Fruit fly (Drosophila melanogaster): ENCODE results near the gene Teh4.

The Teh4 gene

DNA sequence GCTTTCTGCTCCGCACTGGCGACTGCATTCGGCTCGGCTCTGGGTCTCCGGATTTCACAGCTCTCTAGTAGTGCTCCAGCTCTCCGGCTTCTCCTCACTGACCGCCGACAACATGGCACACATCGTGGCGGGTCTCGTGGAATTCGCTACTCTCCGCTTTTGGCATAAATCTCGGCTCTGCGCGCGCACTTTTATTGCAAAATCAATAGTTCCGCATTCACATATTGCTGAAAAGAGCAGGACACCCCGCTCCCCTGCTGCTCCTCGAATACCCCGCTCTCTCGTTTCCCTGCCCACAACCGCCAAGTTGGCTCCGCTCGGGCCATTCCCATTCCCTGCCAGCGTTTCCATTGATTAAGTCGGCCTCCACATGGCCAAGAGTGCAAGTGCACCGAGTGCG lies 7.2 kb upstream of the Teh4 start:
- TF ChIP-seq cnc (optimal IDR thresholded peaks at IDR 0.05) (no peak), cic (GFP tag; optimal IDR thresholded peaks at IDR 0.05) (peak; percentile 74), kay (GFP tag; ENCODE audit: borderline replicate concordance) (no peak), CG11617 (GFP tag; optimal IDR thresholded peaks at IDR 0.05) (no peak), CG7045 (GFP tag; optimal IDR thresholded peaks at IDR 0.05) (no peak), CG1620 (GFP tag; optimal IDR thresholded peaks at IDR 0.05) (no peak), Mnt (GFP tag; optimal IDR thresholded peaks at IDR 0.05) (peak; percentile 85), toe (GFP tag; optimal IDR thresholded peaks at IDR 0.05) (no peak), Crg-1 (GFP tag; optimal IDR thresholded peaks at IDR 0.05) (no peak), CG12768 (GFP tag; optimal IDR thresholded peaks at IDR 0.05) (no peak), ovo (GFP tag; optimal IDR thresholded peaks at IDR 0.05) (no peak)

- TF ChIP-seq CG11617 (GFP tag; optimal IDR thresholded peaks at IDR 0.05) (no peak), Mnt (GFP tag; optimal IDR thresholded peaks at IDR 0.05) (no peak), bab1 (GFP tag; optimal IDR thresholded peaks at IDR 0.05) (no peak), CG12768 (GFP tag; optimal IDR thresholded peaks at IDR 0.05) (no peak)
Measured at dm6 chr3L:4184563-4184962, 6.5 kb upstream of the Teh4 start, which contains the start of gene Teh3. TSS of gene Teh3 (minus strand) at chr3L:4184663.

DNA sequence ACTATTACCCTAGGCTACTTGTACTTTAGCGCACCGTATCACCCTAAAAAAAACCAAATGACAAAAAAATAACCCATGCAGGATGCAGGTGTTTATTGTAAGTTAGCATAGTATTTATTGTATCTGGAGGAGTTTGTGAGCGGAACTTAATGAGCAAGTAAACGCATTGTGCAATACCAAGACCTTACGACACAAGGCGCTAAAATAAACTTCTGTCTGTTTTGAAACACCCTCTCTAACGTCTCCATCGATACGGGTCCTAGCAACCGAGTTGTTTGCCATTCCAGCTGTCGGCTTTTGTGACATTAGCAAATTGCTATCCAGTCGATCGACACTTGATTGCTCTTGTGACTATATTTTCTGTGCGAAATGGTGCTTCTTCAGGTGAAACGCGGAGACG lies 4.5 kb downstream of the Teh4 start, which contains the start of gene CG18675:
TSS of gene CG18675 (plus strand) at position 301 of the 400 bp plus-strand sequence.
- TF ChIP-seq kay (GFP tag; ENCODE audit: borderline replicate concordance) (no peak), Mnt (GFP tag; optimal IDR thresholded peaks at IDR 0.05) (no peak), CG7101 (tag; optimal IDR thresholded peaks at IDR 0.05) (no peak)

DNA sequence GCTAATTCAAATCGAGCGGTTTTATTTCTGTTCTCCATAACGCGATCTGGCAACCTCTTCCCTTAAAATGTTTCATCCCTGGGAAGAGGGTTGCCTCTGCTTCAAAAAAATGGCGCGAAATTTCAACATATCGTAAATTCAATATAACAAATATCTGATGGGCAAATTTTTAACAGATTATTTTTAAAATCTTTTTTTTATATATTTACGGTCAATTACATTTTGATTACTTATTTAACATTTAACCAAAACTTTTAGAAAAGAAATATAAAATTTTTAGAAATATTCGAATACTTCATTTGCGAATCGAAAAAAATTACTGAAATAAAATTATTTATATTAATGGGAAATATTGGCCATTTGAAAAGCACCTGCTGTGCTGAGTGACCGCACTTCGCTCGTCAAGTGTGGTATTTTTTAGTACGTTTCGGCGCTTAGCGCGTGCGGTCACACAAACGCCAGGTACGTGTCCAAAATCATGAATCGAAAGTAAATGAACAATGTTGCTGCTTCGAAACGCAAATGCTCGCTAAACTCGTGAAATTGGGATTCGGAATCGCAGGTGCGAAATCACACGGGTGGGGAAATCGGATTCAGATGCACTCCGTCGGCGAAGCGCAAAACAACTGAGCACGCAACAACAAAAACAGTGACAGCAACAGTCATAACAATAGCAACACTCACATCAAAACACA lies 8.0 kb downstream of the Teh4 start, which contains the start of gene Ero1L:
TSS of gene Ero1L (plus strand) at position 448 of the 695 bp plus-strand sequence.
- no peak for TF ChIP-seq Clk (GFP tag; optimal IDR thresholded peaks at IDR 0.05)
- TF ChIP-seq CG11617 (GFP tag; optimal IDR thresholded peaks at IDR 0.05) = no peak
- peak; percentile 16 for TF ChIP-seq Hr96 (GFP tag; optimal IDR thresholded peaks at IDR 0.05)
- TF ChIP-seq CG7045 (GFP tag; optimal IDR thresholded peaks at IDR 0.05) = peak; percentile 41
- peak; percentile 17 for TF ChIP-seq CG5204 (GFP tag; optimal IDR thresholded peaks at IDR 0.05)
- TF ChIP-seq pad (GFP tag; optimal IDR thresholded peaks at IDR 0.05) = peak; percentile 8
- peak; percentile 11 for TF ChIP-seq CG7101 (tag; optimal IDR thresholded peaks at IDR 0.05)
- TF ChIP-seq CG33017 (tag; optimal IDR thresholded peaks at IDR 0.05) = peak; percentile 19
- TF ChIP-seq CG1620 (GFP tag; optimal IDR thresholded peaks at IDR 0.05) = no peak
- TF ChIP-seq cnc (optimal IDR thresholded peaks at IDR 0.05) = no peak
- peak; percentile 99 for TF ChIP-seq CG14711 (tag; optimal IDR thresholded peaks at IDR 0.05)
- TF ChIP-seq cic (GFP tag; optimal IDR thresholded peaks at IDR 0.05) = peak; percentile 38
- TF ChIP-seq toe (GFP tag; optimal IDR thresholded peaks at IDR 0.05) = peak; percentile 48
- TF ChIP-seq CG12768 (GFP tag; optimal IDR thresholded peaks at IDR 0.05) = no peak
- no peak for TF ChIP-seq tj (GFP tag; optimal IDR thresholded peaks at IDR 0.05)
- no peak for TF ChIP-seq ovo (GFP tag; optimal IDR thresholded peaks at IDR 0.05)
- TF ChIP-seq Mnt (GFP tag; optimal IDR thresholded peaks at IDR 0.05) = peak; percentile 60
- TF ChIP-seq bab1 (GFP tag; optimal IDR thresholded peaks at IDR 0.05) = peak; percentile 52
- no peak for TF ChIP-seq Crg-1 (GFP tag; optimal IDR thresholded peaks at IDR 0.05)
- peak; percentile 93 for TF ChIP-seq kay (GFP tag; ENCODE audit: borderline replicate concordance)

dm6 chr3L:4167353-4167842 lies 10.7 kb downstream of the Teh4 start, which contains the start of gene mas:
TSS of gene mas (minus strand) at chr3L:4167464.
- TF ChIP-seq CG7101 (tag; optimal IDR thresholded peaks at IDR 0.05) (no peak), Crg-1 (GFP tag; optimal IDR thresholded peaks at IDR 0.05) (no peak), Clk (GFP tag; optimal IDR thresholded peaks at IDR 0.05) (no peak), Hr96 (GFP tag; optimal IDR thresholded peaks at IDR 0.05) (no peak), CG7045 (GFP tag; optimal IDR thresholded peaks at IDR 0.05) (no peak), Mnt (GFP tag; optimal IDR thresholded peaks at IDR 0.05) (no peak), kay (GFP tag; ENCODE audit: borderline replicate concordance) (no peak), cnc (optimal IDR thresholded peaks at IDR 0.05) (no peak), CG12768 (GFP tag; optimal IDR thresholded peaks at IDR 0.05) (no peak), CG33017 (tag; optimal IDR thresholded peaks at IDR 0.05) (no peak), CG14711 (tag; optimal IDR thresholded peaks at IDR 0.05) (no peak), bab1 (GFP tag; optimal IDR thresholded peaks at IDR 0.05) (no peak), CG11617 (GFP tag; optimal IDR thresholded peaks at IDR 0.05) (no peak), CG1620 (GFP tag; optimal IDR thresholded peaks at IDR 0.05) (no peak), pad (GFP tag; optimal IDR thresholded peaks at IDR 0.05) (no peak), CG5204 (GFP tag; optimal IDR thresholded peaks at IDR 0.05) (no peak)

DNA sequence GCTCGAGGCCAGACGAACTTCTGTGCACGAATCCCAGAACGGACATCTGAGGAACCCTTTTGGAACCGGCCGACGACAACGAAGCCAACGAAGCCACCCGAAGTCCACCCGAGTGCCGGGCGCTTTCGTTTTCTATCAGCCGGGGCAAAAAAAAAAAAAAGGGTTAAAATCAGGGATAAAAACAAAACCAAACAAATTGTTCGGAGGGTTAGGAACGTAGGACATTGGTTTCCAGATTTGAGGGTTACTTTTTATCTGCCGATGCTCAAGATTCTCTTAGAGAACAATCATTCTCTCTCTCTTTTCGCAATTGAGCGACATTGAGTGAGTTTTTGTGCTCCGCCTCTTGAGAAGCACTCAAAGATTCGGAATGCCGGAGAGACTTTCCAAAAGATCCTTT lies 17.1 kb downstream of the Teh4 start, which contains the start of gene nab:
TSS of gene nab (minus strand) at position 7 of the 400 bp plus-strand sequence.
- TF ChIP-seq CG7101 (tag; optimal IDR thresholded peaks at IDR 0.05) (no peak), pad (GFP tag; optimal IDR thresholded peaks at IDR 0.05) (no peak), CG14711 (tag; optimal IDR thresholded peaks at IDR 0.05) (no peak), ovo (GFP tag; optimal IDR thresholded peaks at IDR 0.05) (no peak), CG12768 (GFP tag; optimal IDR thresholded peaks at IDR 0.05) (no peak), CG5204 (GFP tag; optimal IDR thresholded peaks at IDR 0.05) (no peak), CG1620 (GFP tag; optimal IDR thresholded peaks at IDR 0.05) (no peak), bab1 (GFP tag; optimal IDR thresholded peaks at IDR 0.05) (no peak), kay (GFP tag; ENCODE audit: borderline replicate concordance) (no peak), Crg-1 (GFP tag; optimal IDR thresholded peaks at IDR 0.05) (no peak), Clk (GFP tag; optimal IDR thresholded peaks at IDR 0.05) (no peak), cnc (optimal IDR thresholded peaks at IDR 0.05) (no peak), Mnt (GFP tag; optimal IDR thresholded peaks at IDR 0.05) (no peak), cic (GFP tag; optimal IDR thresholded peaks at IDR 0.05) (no peak), toe (GFP tag; optimal IDR thresholded peaks at IDR 0.05) (no peak)

All from whole organism, adult.